Worm (Caenorhabditis elegans): ENCODE measurements around the gene hst-1.

- TF ChIP-seq hlh-30 (tag; optimal IDR thresholded peaks at IDR 0.05; ENCODE audit: insufficient read depth) = no peak
- TF ChIP-seq lin-11 (tag; optimal IDR thresholded peaks at IDR 0.05) = no peak
- no peak for TF ChIP-seq unc-86 (tag; optimal IDR thresholded peaks at IDR 0.05)
- no peak for TF ChIP-seq madf-2 (tag; optimal IDR thresholded peaks at IDR 0.05)
- TF ChIP-seq nhr-11 (tag; optimal IDR thresholded peaks at IDR 0.05) = no peak
- no peak for TF ChIP-seq sox-2 (GFP tag; IDR thresholded peaks at IDR 0.05)
- TF ChIP-seq pha-4 (tag; optimal IDR thresholded peaks at IDR 0.05) = no peak
- no peak for TF ChIP-seq tbx-2 (tag; optimal IDR thresholded peaks at IDR 0.05)
- no peak for TF ChIP-seq dve-1 (tag; optimal IDR thresholded peaks at IDR 0.05)
- TF ChIP-seq ahr-1 (tag; optimal IDR thresholded peaks at IDR 0.05) = no peak
- TF ChIP-seq pqm-1 (tag; optimal IDR thresholded peaks at IDR 0.05) = no peak
- TF ChIP-seq ceh-30 (tag; optimal IDR thresholded peaks at IDR 0.05) = no peak
- no peak for TF ChIP-seq ceh-34 (tag; optimal IDR thresholded peaks at IDR 0.05)
- TF ChIP-seq ama-1 (optimal IDR thresholded peaks at IDR 0.05) = no peak
These were observed 46.9 kb downstream of the hst-1 start, which contains the start of gene C49C8.3 for ce11 chrIV:8644432-8644831.

Data from whole organism, late embryonic.